Worm (Caenorhabditis elegans): ENCODE measurements around the gene ZC449.1.

ce11 chrX:5022682-5023081, 1.5 kb upstream of the ZC449.1 start:
- TF ChIP-seq hmbx-1 (tag; optimal IDR thresholded peaks at IDR 0.05) (no peak), tbx-37 (GFP tag; conservative IDR thresholded peaks at IDR 0.05) (peak; percentile 77; the same call in 1 of the 2 replicates), scrt-1 (GFP tag; IDR thresholded peaks at IDR 0.05) (peak; percentile 80)
